Fruit fly (Drosophila melanogaster) whole organism, embryonic: ENCODE data around the gene Tbcd.

Experiments used
- Aef1 ChIP-seq: fragments of 200-800 bp; sonication (Bioruptor generic); IDR thresholded peaks from 3 replicates; pipeline ENCODE4 v1.3.6; 2022; ENCODE audit warnings: missing biosample characterization, missing genetic modification characterization
- Atf3 ChIP-seq: fragments of 200-800 bp; sonication (Bioruptor generic); optimal IDR thresholded peaks from 3 replicates; lab custom pipeline; 2016; ENCODE audit warnings: missing biosample characterization, missing genetic modification characterization
- B-H2 ChIP-seq: fragments of 200-800 bp; sonication (Bioruptor generic); optimal IDR thresholded peaks from 2 replicates; lab custom pipeline; 2018; ENCODE audit warnings: missing biosample characterization, mild to moderate bottlenecking, missing genetic modification characterization
- Bteb2 ChIP-seq: fragments of 200-800 bp; sonication (Bioruptor generic); optimal IDR thresholded peaks from 2 replicates; lab custom pipeline; 2016; ENCODE audit warnings: missing biosample characterization, missing genetic modification characterization
- CG10209 ChIP-seq: fragments of 200-800 bp; sonication (Bioruptor generic); optimal IDR thresholded peaks from 3 replicates; lab custom pipeline; 2017; ENCODE audit warnings: missing biosample characterization, mild to moderate bottlenecking, missing genetic modification characterization, missing genetic modification reagents
- CG10267 ChIP-seq: fragments of 200-800 bp; sonication (Bioruptor generic); optimal IDR thresholded peaks from 2 replicates; lab custom pipeline; 2018; ENCODE audit warnings: missing biosample characterization, mild to moderate bottlenecking, missing genetic modification characterization, moderate library complexity
- CG10565 ChIP-seq: fragments of 200-800 bp; sonication (Bioruptor generic); optimal IDR thresholded peaks from 3 replicates; lab custom pipeline; 2016; ENCODE audit warnings: missing biosample characterization, mild to moderate bottlenecking, missing genetic modification characterization
- CG12219 ChIP-seq: fragments of 200-800 bp; sonication (Bioruptor generic); optimal IDR thresholded peaks from 3 replicates; lab custom pipeline; 2018; ENCODE audit warnings: missing biosample characterization, mild to moderate bottlenecking, missing genetic modification characterization
- CG1233 ChIP-seq: fragments of 200-800 bp; sonication (Bioruptor generic); optimal IDR thresholded peaks from 4 replicates; lab custom pipeline; 2018; ENCODE audit warnings: missing biosample characterization, mild to moderate bottlenecking, missing genetic modification characterization
- CG12391 ChIP-seq: fragments of 200-800 bp; sonication (Bioruptor generic); optimal IDR thresholded peaks from 3 replicates; lab custom pipeline; 2018; ENCODE audit warnings: missing biosample characterization, mild to moderate bottlenecking, missing genetic modification characterization, moderate library complexity
- CG15696 ChIP-seq: fragments of 200-800 bp; sonication (Bioruptor generic); optimal IDR thresholded peaks from 2 replicates; lab custom pipeline; 2019; ENCODE audit warnings: missing biosample characterization, mild to moderate bottlenecking, missing genetic modification characterization, moderate library complexity
- CG16779 ChIP-seq: fragments of 200-800 bp; sonication (Bioruptor generic); IDR thresholded peaks from 2 replicates; pipeline ENCODE4 v1.3.6; 2022; ENCODE audit warnings: missing biosample characterization, missing genetic modification characterization
- CG17568 ChIP-seq: fragments of 200-800 bp; sonication (Bioruptor generic); optimal IDR thresholded peaks from 2 replicates; lab custom pipeline; 2018; ENCODE audit warnings: missing biosample characterization, mild to moderate bottlenecking, missing genetic modification characterization, moderate library complexity
- CG2199 ChIP-seq: fragments of 200-800 bp; sonication (Bioruptor generic); IDR thresholded peaks from 3 replicates; pipeline ENCODE4 v1.3.6; 2022; ENCODE audit warnings: missing biosample characterization, missing genetic modification characterization
- CG2678 ChIP-seq: fragments of 200-800 bp; sonication (Bioruptor generic); optimal IDR thresholded peaks from 3 replicates; lab custom pipeline; 2019; ENCODE audit warnings: missing biosample characterization, mild to moderate bottlenecking, missing genetic modification characterization, moderate library complexity
- CG32767 ChIP-seq: fragments of 200-800 bp; sonication (Bioruptor generic); IDR thresholded peaks from 2 replicates; pipeline ENCODE4 v1.3.6; 2022; ENCODE audit warnings: missing biosample characterization, missing genetic modification characterization
- CG6272 ChIP-seq: fragments of 200-800 bp; sonication (Bioruptor generic); IDR thresholded peaks from 2 replicates; pipeline ENCODE4 v1.3.6; 2022; ENCODE audit warnings: missing biosample characterization, missing genetic modification characterization
- CG8089 ChIP-seq: fragments of 200-800 bp; sonication (Bioruptor generic); optimal IDR thresholded peaks from 3 replicates; lab custom pipeline; 2016; ENCODE audit warnings: missing biosample characterization, missing genetic modification characterization
- CG8478 ChIP-seq: fragments of >200 bp; optimal IDR thresholded peaks from 2 replicates; lab custom pipeline; 2018
- CG8944 ChIP-seq: fragments of 200-800 bp; sonication (Bioruptor generic); optimal IDR thresholded peaks from 3 replicates; lab custom pipeline; 2016; ENCODE audit warnings: missing biosample characterization, missing genetic modification characterization
- Dek ChIP-seq: fragments of 200-800 bp; sonication (Bioruptor generic); optimal IDR thresholded peaks from 3 replicates; lab custom pipeline; 2019; ENCODE audit warnings: missing biosample characterization, mild to moderate bottlenecking, missing genetic modification characterization, moderate library complexity
- Dfd ChIP-seq, 2 experiments: fragments of >200 bp; optimal IDR thresholded peaks; 2 replicates each; lab custom pipeline; 2017; ENCODE audit warnings: missing biosample characterization in 2 of 2, missing genetic modification characterization in 2 of 2
- Dip3 ChIP-seq: fragments of 200-800 bp; sonication (Bioruptor generic); optimal IDR thresholded peaks from 3 replicates; lab custom pipeline; 2016; ENCODE audit warnings: missing biosample characterization, missing genetic modification characterization
- Dll ChIP-seq: fragments of 200-800 bp; sonication (Bioruptor generic); IDR thresholded peaks from 4 replicates; pipeline ENCODE4 v1.3.6; 2022; ENCODE audit warnings: missing biosample characterization, missing genetic modification characterization; ENCODE audit not compliant: partially characterized antibody
- E2f1 ChIP-seq: fragments of 200-800 bp; sonication (Bioruptor generic); IDR thresholded peaks from 2 replicates; pipeline ENCODE4 v1.3.6; 2022; ENCODE audit warnings: missing biosample characterization, missing genetic modification characterization
- HmgD ChIP-seq: fragments of 200-800 bp; sonication (Bioruptor generic); optimal IDR thresholded peaks from 3 replicates; lab custom pipeline; 2016; ENCODE audit warnings: missing biosample characterization, missing genetic modification characterization
- HmgZ ChIP-seq: fragments of 200-800 bp; sonication (Bioruptor generic); optimal IDR thresholded peaks from 2 replicates; lab custom pipeline; 2018; ENCODE audit warnings: missing biosample characterization, mild to moderate bottlenecking, missing genetic modification characterization
- NC2α ChIP-seq: fragments of 200-800 bp; sonication (Bioruptor generic); optimal IDR thresholded peaks from 2 replicates; lab custom pipeline; 2016; ENCODE audit warnings: missing biosample characterization, missing genetic modification characterization
- Ssrp ChIP-seq: fragments of 200-800 bp; sonication (Bioruptor generic); optimal IDR thresholded peaks from 2 replicates; lab custom pipeline; 2018; ENCODE audit warnings: missing biosample characterization, mild to moderate bottlenecking, missing genetic modification characterization, moderate library complexity
- abd-A ChIP-seq: fragments of 200-800 bp; sonication (Bioruptor generic); optimal IDR thresholded peaks from 3 replicates; lab custom pipeline; 2019; ENCODE audit warnings: missing biosample characterization, mild to moderate bottlenecking, missing genetic modification characterization, moderate library complexity
- br ChIP-seq: fragments of >200 bp; optimal IDR thresholded peaks from 2 replicates; lab custom pipeline; 2017
- chm ChIP-seq: fragments of 200-800 bp; sonication (Bioruptor generic); IDR thresholded peaks from 2 replicates; pipeline ENCODE4 v1.3.6; 2022; ENCODE audit warnings: missing biosample characterization, missing genetic modification characterization
- crol ChIP-seq: fragments of 200-800 bp; sonication (Bioruptor generic); IDR thresholded peaks from 2 replicates; pipeline ENCODE4 v1.3.6; 2022; ENCODE audit warnings: missing biosample characterization, missing genetic modification characterization
- ewg ChIP-seq: fragments of 200-800 bp; sonication (Bioruptor generic); optimal IDR thresholded peaks from 3 replicates; lab custom pipeline; 2017; ENCODE audit warnings: mild to moderate bottlenecking, missing biosample characterization, missing genetic modification reagents, missing genetic modification characterization
- fd102C ChIP-seq: fragments of 200-800 bp; sonication (Bioruptor generic); optimal IDR thresholded peaks from 2 replicates; lab custom pipeline; 2018; ENCODE audit warnings: missing biosample characterization, mild to moderate bottlenecking, missing genetic modification characterization, moderate library complexity
- fru ChIP-seq: fragments of >200 bp; optimal IDR thresholded peaks from 2 replicates; lab custom pipeline; 2017
- ftz-f1 ChIP-seq: fragments of 200-800 bp; sonication (Bioruptor generic); optimal IDR thresholded peaks from 2 replicates; lab custom pipeline; 2016; ENCODE audit warnings: missing biosample characterization, missing genetic modification characterization
- gem ChIP-seq: fragments of 200-800 bp; sonication (Bioruptor generic); optimal IDR thresholded peaks from 2 replicates; lab custom pipeline; 2019; ENCODE audit warnings: missing biosample characterization, mild to moderate bottlenecking, missing genetic modification characterization, moderate library complexity
- gro ChIP-seq: fragments of 200-800 bp; sonication (Bioruptor generic); optimal IDR thresholded peaks from 2 replicates; lab custom pipeline; 2016; ENCODE audit warnings: missing biosample characterization, missing genetic modification characterization
- hbn ChIP-seq: fragments of 200-800 bp; sonication (Bioruptor generic); IDR thresholded peaks from 2 replicates; pipeline ENCODE4 v1.3.6; 2022; ENCODE audit warnings: missing biosample characterization, missing genetic modification characterization; ENCODE audit not compliant: partially characterized antibody
- kay ChIP-seq: fragments of 200-800 bp; sonication (Bioruptor generic); optimal IDR thresholded peaks from 2 replicates; lab custom pipeline; 2016; ENCODE audit warnings: missing biosample characterization, missing genetic modification characterization
- otp ChIP-seq: fragments of 200-800 bp; sonication (Bioruptor generic); IDR thresholded peaks from 3 replicates; pipeline ENCODE4, ENCODE4 v1.3.6; 2022; ENCODE audit warnings: missing biosample characterization, missing genetic modification characterization
- pum ChIP-seq: fragments of 200-800 bp; sonication (Bioruptor generic); optimal IDR thresholded peaks from 2 replicates; lab custom pipeline; 2016; ENCODE audit warnings: missing biosample characterization, missing genetic modification characterization
- salm ChIP-seq: fragments of 200-800 bp; sonication (Bioruptor generic); optimal IDR thresholded peaks from 2 replicates; lab custom pipeline; 2018; ENCODE audit warnings: missing biosample characterization, mild to moderate bottlenecking, missing genetic modification characterization
- shn ChIP-seq: fragments of 200-800 bp; sonication (Bioruptor generic); optimal IDR thresholded peaks from 3 replicates; lab custom pipeline; 2016; ENCODE audit warnings: missing biosample characterization, missing genetic modification characterization
- sr ChIP-seq: fragments of 200-800 bp; sonication (Bioruptor generic); IDR thresholded peaks from 3 replicates; pipeline ENCODE4 v1.3.6; 2022; ENCODE audit warnings: missing biosample characterization, missing genetic modification characterization
- vnd ChIP-seq: fragments of 200-800 bp; sonication (Bioruptor generic); IDR thresholded peaks from 3 replicates; pipeline ENCODE4 v1.3.6; 2022; ENCODE audit warnings: missing biosample characterization, missing genetic modification characterization; ENCODE audit not compliant: partially characterized antibody
- wek ChIP-seq: fragments of 200-800 bp; sonication (Bioruptor generic); optimal IDR thresholded peaks from 3 replicates; lab custom pipeline; 2018; ENCODE audit warnings: missing biosample characterization, mild to moderate bottlenecking, missing genetic modification characterization, moderate library complexity
- zen ChIP-seq: fragments of 200-800 bp; sonication (Bioruptor generic); optimal IDR thresholded peaks from 3 replicates; lab custom pipeline; 2018; ENCODE audit warnings: missing biosample characterization, mild to moderate bottlenecking, missing genetic modification characterization, moderate library complexity
- zen2 ChIP-seq: fragments of 200-800 bp; sonication (Bioruptor generic); IDR thresholded peaks from 3 replicates; pipeline ENCODE4 v1.3.6; 2022; ENCODE audit warnings: missing biosample characterization, missing genetic modification characterization; ENCODE audit not compliant: partially characterized antibody
- zfh1 ChIP-seq: fragments of 200-800 bp; sonication (Bioruptor generic); IDR thresholded peaks from 3 replicates; pipeline ENCODE4 v1.3.6; 2022; ENCODE audit warnings: missing biosample characterization, missing genetic modification characterization

Tbcd gene

dm6 chr2L:2182735-2183340, 35.5 kb downstream of the Tbcd start (continued):
- no peak for TF ChIP-seq crol (GFP tag; lab: Robert Waterston, UW)
- TF ChIP-seq hbn (GFP tag; lab: Robert Waterston, UW): no peak
- no peak for TF ChIP-seq ewg (GFP tag; lab: Kevin White, UChicago)
- peak; percentile 70 for TF ChIP-seq CG8089 (GFP tag; lab: Kevin White, UChicago)
- TF ChIP-seq gro: no peak
- peak; percentile 2 for TF ChIP-seq kay (GFP tag; lab: Kevin White, UChicago)
- TF ChIP-seq CG6272 (GFP tag; lab: Robert Waterston, UW): 0 out of 2 replicates have a peak, but pooled peaks have one; percentile 34
- peak; percentile 63 for TF ChIP-seq pum (GFP tag; lab: Kevin White, UChicago)
- no peak for TF ChIP-seq Dip3 (GFP tag; lab: Kevin White, UChicago)
- no peak for TF ChIP-seq sr (GFP tag; lab: Robert Waterston, UW)
- TF ChIP-seq CG8478 (lab: Kevin White, UChicago): no peak
- TF ChIP-seq CG1233 (GFP tag; lab: Kevin White, UChicago): peak; percentile 62
- peak; percentile 81; the same call in 1 of the 2 replicates for TF ChIP-seq chm (GFP tag; lab: Robert Waterston, UW)
- TF ChIP-seq CG16779 (GFP tag; lab: Robert Waterston, UW): no peak
- TF ChIP-seq CG17568 (GFP tag; lab: Kevin White, UChicago): peak; percentile 40
- TF ChIP-seq zfh1 (GFP tag; lab: Robert Waterston, UW): peak; percentile 94
- TF ChIP-seq CG10209 (GFP tag; lab: Kevin White, UChicago): peak; percentile 54
- no peak for TF ChIP-seq salm
- no peak for TF ChIP-seq Bteb2 (GFP tag; lab: Kevin White, UChicago)
- peak; percentile 86 for TF ChIP-seq otp
- TF ChIP-seq CG10267 (tag; lab: Kevin White, UChicago): peak; percentile 83
- peak; percentile 43 for TF ChIP-seq CG12219 (GFP tag; lab: Kevin White, UChicago)
- no peak for TF ChIP-seq ftz-f1 (GFP tag; lab: Kevin White, UChicago)
- no peak for TF ChIP-seq Dfd (GFP tag; optimal IDR thresholded peaks at IDR 0.05; lab: Kevin White, UChicago)
- no peak for TF ChIP-seq zen2 (GFP tag; lab: Robert Waterston, UW)
- no peak for TF ChIP-seq wek
- TF ChIP-seq CG32767 (GFP tag; lab: Robert Waterston, UW): peak; percentile 57; the same call in 1 of the 2 replicates
- no peak for TF ChIP-seq Aef1 (GFP tag; lab: Robert Waterston, UW)
- TF ChIP-seq Dll (GFP tag; lab: Robert Waterston, UW): no peak
- TF ChIP-seq fru: no peak
- peak; percentile 79 for TF ChIP-seq zen (tag; lab: Kevin White, UChicago)
- no peak for TF ChIP-seq vnd
- TF ChIP-seq CG2678 (tag; lab: Kevin White, UChicago): peak; percentile 40
- TF ChIP-seq Atf3 (GFP tag; lab: Kevin White, UChicago): peak; percentile 73
- TF ChIP-seq CG2199 (GFP tag; lab: Robert Waterston, UW): peak; percentile 67; the same call in 2 of the 3 replicates
- peak; percentile 8 for TF ChIP-seq CG10565 (GFP tag; lab: Kevin White, UChicago)
- TF ChIP-seq B-H2: no peak
- TF ChIP-seq CG8944 (GFP tag; lab: Kevin White, UChicago): peak; percentile 64
- TF ChIP-seq Dek (tag; lab: Kevin White, UChicago): no peak
- TF ChIP-seq E2f1 (GFP tag; lab: Robert Waterston, UW): peak; percentile 28; the same call in 1 of the 2 replicates
- TF ChIP-seq Ssrp (tag; lab: Kevin White, UChicago): peak; percentile 61
- peak; percentile 77 for TF ChIP-seq CG12391 (tag; lab: Kevin White, UChicago)
- no peak for TF ChIP-seq HmgZ (tag; lab: Kevin White, UChicago)
- peak; percentile 39 for TF ChIP-seq shn
- no peak for TF ChIP-seq br (lab: Kevin White, UChicago)
- peak; percentile 62 for TF ChIP-seq NC2α
- TF ChIP-seq fd102C (GFP tag; lab: Kevin White, UChicago): peak; percentile 82
- no peak for TF ChIP-seq abd-A (tag; lab: Kevin White, UChicago)
- peak; percentile 96 for TF ChIP-seq CG15696 (tag; lab: Kevin White, UChicago)
- TF ChIP-seq gem (tag; lab: Kevin White, UChicago): peak; percentile 77
- peak; percentile 27 for TF ChIP-seq HmgD (GFP tag; lab: Kevin White, UChicago)
